Fruit fly (Drosophila melanogaster): ENCODE data around the gene eEF1gamma.
A peak's percentile ranks its signal among the peaks of the same experiment; 100 is the strongest.

The eEF1gamma gene

dm6 chr3R:29204612-29205480 lies 15.1 kb upstream of the eEF1gamma start (continued):
- TF ChIP-seq al (GFP tag; IDR thresholded peaks at IDR 0.05), result 0 out of 2 replicates have a peak, but pooled peaks have one; percentile 13
- TF ChIP-seq Oli (tag; optimal IDR thresholded peaks at IDR 0.05), result peak; percentile 84
- no peak for TF ChIP-seq CG4282 (GFP tag; optimal IDR thresholded peaks at IDR 0.05)
- TF ChIP-seq CG10274 (GFP tag; optimal IDR thresholded peaks at IDR 0.05), result peak; percentile 13
- peak; percentile 97 for TF ChIP-seq sens (GFP tag)
- TF ChIP-seq ttk (GFP tag; IDR thresholded peaks at IDR 0.05), result peak; percentile 77
- peak; percentile 64 for TF ChIP-seq CG12236 (GFP tag; optimal IDR thresholded peaks at IDR 0.05)
- TF ChIP-seq CG1792 (GFP tag; optimal IDR thresholded peaks at IDR 0.05), result peak; percentile 45
- no peak for TF ChIP-seq abd-A (tag; optimal IDR thresholded peaks at IDR 0.05)
- no peak for TF ChIP-seq lov (optimal IDR thresholded peaks at IDR 0.05)
- TF ChIP-seq lov (GFP tag; IDR thresholded peaks at IDR 0.05), result peak; percentile 65; the same call in 1 of the 3 replicates
- TF ChIP-seq ac (GFP tag; optimal IDR thresholded peaks at IDR 0.05), result no peak
- TF ChIP-seq CG10431 (GFP tag; optimal IDR thresholded peaks at IDR 0.05), result peak; percentile 29
- TF ChIP-seq CG15479 (GFP tag; optimal IDR thresholded peaks at IDR 0.05), result no peak
- TF ChIP-seq CG11247 (GFP tag; IDR thresholded peaks at IDR 0.05), result peak; percentile 32; the same call in 1 of the 2 replicates
- peak; percentile 84 for TF ChIP-seq CG2678 (tag; optimal IDR thresholded peaks at IDR 0.05)
- peak; percentile 72 for TF ChIP-seq CG14050 (GFP tag; IDR thresholded peaks at IDR 0.05)
- TF ChIP-seq eyg (GFP tag; optimal IDR thresholded peaks at IDR 0.05), result peak; percentile 60
- TF ChIP-seq onecut (GFP tag; IDR thresholded peaks at IDR 0.05), result peak; percentile 72
- TF ChIP-seq HmgD (GFP tag; optimal IDR thresholded peaks at IDR 0.05), result no peak
- no peak for TF ChIP-seq HLH4C (GFP tag; IDR thresholded peaks at IDR 0.05; ENCODE audit: partially characterized antibody)
- TF ChIP-seq Optix (GFP tag; IDR thresholded peaks at IDR 0.05), result peak; percentile 82
- TF ChIP-seq CG6654 (GFP tag; optimal IDR thresholded peaks at IDR 0.05), result peak; percentile 59
- no peak for TF ChIP-seq Trl (optimal IDR thresholded peaks at IDR 0.05)
- TF ChIP-seq Trl (GFP tag; optimal IDR thresholded peaks at IDR 0.05), result peak; percentile 74
- peak; percentile 65 for TF ChIP-seq run (tag; optimal IDR thresholded peaks at IDR 0.05)
- no peak for TF ChIP-seq zen2 (GFP tag; IDR thresholded peaks at IDR 0.05; ENCODE audit: partially characterized antibody)
- no peak for TF ChIP-seq tna (GFP tag; IDR thresholded peaks at IDR 0.05; ENCODE audit: partially characterized antibody)
- peak; percentile 84 for TF ChIP-seq Ssrp (tag; optimal IDR thresholded peaks at IDR 0.05)
- TF ChIP-seq hth (optimal IDR thresholded peaks at IDR 0.05), result no peak
- TF ChIP-seq Hr39 (optimal IDR thresholded peaks at IDR 0.05), result no peak
- peak; percentile 72 for TF ChIP-seq Spps (tag; optimal IDR thresholded peaks at IDR 0.05)
- peak; percentile 30 for TF ChIP-seq Sry-δ (GFP tag; optimal IDR thresholded peaks at IDR 0.05)
- peak; percentile 69 for TF ChIP-seq ssp (GFP tag; IDR thresholded peaks at IDR 0.05)
- TF ChIP-seq Asciz (GFP tag; optimal IDR thresholded peaks at IDR 0.05), result peak; percentile 72
- peak; percentile 60; the same call in 1 of the 2 replicates for TF ChIP-seq Gsc (GFP tag; IDR thresholded peaks at IDR 0.05)
- no peak for TF ChIP-seq toy (GFP tag; IDR thresholded peaks at IDR 0.05)
- peak; percentile 79 for TF ChIP-seq stc (GFP tag; IDR thresholded peaks at IDR 0.05)
- TF ChIP-seq sc (optimal IDR thresholded peaks at IDR 0.05), result no peak
- TF ChIP-seq sc (GFP tag; optimal IDR thresholded peaks at IDR 0.05), result peak; percentile 73
- no peak for TF ChIP-seq usp (GFP tag; optimal IDR thresholded peaks at IDR 0.05)
- peak; percentile 59 for TF ChIP-seq CG12299 (tag; optimal IDR thresholded peaks at IDR 0.05)
- TF ChIP-seq Nf-YB (GFP tag; optimal IDR thresholded peaks at IDR 0.05), result peak; percentile 46
- peak; percentile 83 for TF ChIP-seq sisA (GFP tag; IDR thresholded peaks at IDR 0.05)
- TF ChIP-seq Awh (GFP tag; IDR thresholded peaks at IDR 0.05), result peak; percentile 71; the same call in 1 of the 2 replicates
- peak; percentile 65 for TF ChIP-seq cato (GFP tag; optimal IDR thresholded peaks at IDR 0.05; ENCODE audit: borderline replicate concordance)
- peak; percentile 59 for TF ChIP-seq shn (GFP tag; optimal IDR thresholded peaks at IDR 0.05)
- TF ChIP-seq CG17612 (GFP tag; IDR thresholded peaks at IDR 0.05), result peak; percentile 23; the same call in 1 of the 2 replicates
- TF ChIP-seq CG18764 (GFP tag; optimal IDR thresholded peaks at IDR 0.05), result peak; percentile 74
- no peak for TF ChIP-seq CG16813 (GFP tag; IDR thresholded peaks at IDR 0.05; ENCODE audit: partially characterized antibody)
- peak; percentile 30 for TF ChIP-seq pros (GFP tag; optimal IDR thresholded peaks at IDR 0.05)

Measured in whole organism, embryonic.